Worm (Caenorhabditis elegans) whole organism, L2 larva: ENCODE results near the gene C33F10.14.

Experiments
- C34F6.9 ChIP-seq: fragments of 150-350 bp; optimal IDR thresholded peaks from 2 replicates; lab custom pipeline; 2014; ENCODE audit warnings: missing biosample characterization, missing genetic modification characterization
- F13H6.1 ChIP-seq: sonication (generic microtip); optimal IDR thresholded peaks from 2 replicates; lab custom pipeline; 2016; ENCODE audit warnings: missing genetic modification characterization, missing compliant biosample characterization
- R02D3.7 ChIP-seq: fragments of 150-350 bp; optimal IDR thresholded peaks from 2 replicates; lab custom pipeline; 2014; ENCODE audit warnings: missing biosample characterization, missing genetic modification characterization
- ZK546.5 ChIP-seq: sonication (generic microtip); optimal IDR thresholded peaks from 2 replicates; lab custom pipeline; 2017; ENCODE audit warnings: missing biosample characterization, missing genetic modification characterization
- alr-1 ChIP-seq: fragments of 150-350 bp; optimal IDR thresholded peaks from 2 replicates; lab custom pipeline; 2014; ENCODE audit warnings: missing biosample characterization, missing genetic modification characterization
- aly-2 ChIP-seq: fragments of 150-350 bp; optimal IDR thresholded peaks from 2 replicates; lab custom pipeline; 2014; ENCODE audit warnings: missing biosample characterization, missing genetic modification characterization
- ama-1 ChIP-seq: fragments of 150-350 bp; optimal IDR thresholded peaks from 2 replicates; lab custom pipeline; 2018; ENCODE audit warnings: inconsistent platforms
- blmp-1 ChIP-seq: sonication (generic microtip); optimal IDR thresholded peaks from 2 replicates; lab custom pipeline; 2017; ENCODE audit warnings: missing genetic modification characterization, mild to moderate bottlenecking, missing compliant biosample characterization, antibody characterized with exemption, moderate library complexity; ENCODE audit not compliant: insufficient read depth
- ceh-16 ChIP-seq: fragments of 150-350 bp; optimal IDR thresholded peaks from 2 replicates; lab custom pipeline; 2014; ENCODE audit warnings: missing biosample characterization, missing genetic modification characterization
- crh-2 ChIP-seq: sonication (generic microtip); optimal IDR thresholded peaks from 2 replicates; lab custom pipeline; 2017; ENCODE audit warnings: missing biosample characterization, missing genetic modification characterization
- egl-27 ChIP-seq: sonication (generic microtip); optimal IDR thresholded peaks from 3 replicates; lab custom pipeline; 2017; ENCODE audit warnings: missing biosample characterization, missing genetic modification reagents, missing genetic modification characterization
- elt-1 ChIP-seq: fragments of 150-350 bp; optimal IDR thresholded peaks from 2 replicates; lab custom pipeline; 2014; ENCODE audit warnings: missing biosample characterization, missing genetic modification characterization
- elt-3 ChIP-seq: sonication (generic microtip); optimal IDR thresholded peaks from 2 replicates; lab custom pipeline; 2017; ENCODE audit warnings: missing biosample characterization, missing genetic modification characterization
- fos-1 ChIP-seq: fragments of 150-350 bp; optimal IDR thresholded peaks from 2 replicates; lab custom pipeline; 2014; ENCODE audit warnings: missing biosample characterization, missing genetic modification characterization
- gmeb-1 ChIP-seq: fragments of 150-350 bp; optimal IDR thresholded peaks from 2 replicates; lab custom pipeline; 2014; ENCODE audit warnings: missing biosample characterization, missing genetic modification characterization
- lin-11 ChIP-seq: fragments of 150-350 bp; sonication (generic microtip); optimal IDR thresholded peaks from 2 replicates; lab custom pipeline; 2014; ENCODE audit warnings: missing biosample characterization, missing genetic modification characterization, inconsistent platforms, mixed read lengths
- lsy-2 ChIP-seq, 2 experiments: fragments of 150-350 bp in 1 of 2; sonication (generic microtip) in 1 of 2; optimal IDR thresholded peaks; 2 replicates each; lab custom pipeline; 2014 to 2017; ENCODE audit warnings: missing biosample characterization in 2 of 2, missing genetic modification characterization in 2 of 2
- mab-5 ChIP-seq: fragments of 150-350 bp; optimal IDR thresholded peaks from 2 replicates; lab custom pipeline; 2014; ENCODE audit warnings: missing biosample characterization, missing genetic modification characterization
- mbf-1 ChIP-seq: sonication (generic microtip); optimal IDR thresholded peaks from 2 replicates; lab custom pipeline; 2017; ENCODE audit warnings: missing biosample characterization, missing genetic modification characterization
- nhr-10 ChIP-seq: sonication (generic microtip); optimal IDR thresholded peaks from 2 replicates; lab custom pipeline; 2017; ENCODE audit warnings: missing biosample characterization, missing genetic modification characterization
- nhr-11 ChIP-seq: fragments of 150-350 bp; optimal IDR thresholded peaks from 2 replicates; lab custom pipeline; 2014; ENCODE audit warnings: missing biosample characterization, missing genetic modification characterization
- nhr-129 ChIP-seq: fragments of 150-350 bp; optimal IDR thresholded peaks from 2 replicates; lab custom pipeline; 2014; ENCODE audit warnings: missing biosample characterization, missing genetic modification characterization
- nhr-21 ChIP-seq: fragments of 150-350 bp; optimal IDR thresholded peaks from 2 replicates; lab custom pipeline; 2014; ENCODE audit warnings: missing biosample characterization, missing genetic modification characterization
- nhr-23 ChIP-seq: fragments of 150-350 bp; optimal IDR thresholded peaks from 2 replicates; lab custom pipeline; 2014; ENCODE audit warnings: missing biosample characterization, missing genetic modification reagents, missing genetic modification characterization
- nhr-237 ChIP-seq: fragments of 150-350 bp; optimal IDR thresholded peaks from 2 replicates; lab custom pipeline; 2014; ENCODE audit warnings: missing biosample characterization, missing genetic modification characterization
- nhr-25 ChIP-seq: fragments of 150-350 bp; sonication (generic microtip); optimal IDR thresholded peaks from 3 replicates; lab custom pipeline; 2014; ENCODE audit warnings: missing biosample characterization, missing genetic modification characterization
- nhr-77 ChIP-seq: fragments of 150-350 bp; optimal IDR thresholded peaks from 2 replicates; lab custom pipeline; 2014; ENCODE audit warnings: missing biosample characterization, missing genetic modification characterization
- peb-1 ChIP-seq: fragments of 150-350 bp; optimal IDR thresholded peaks from 2 replicates; lab custom pipeline; 2014; ENCODE audit warnings: missing biosample characterization, missing genetic modification characterization
- sem-4 ChIP-seq: fragments of 150-350 bp; optimal IDR thresholded peaks from 2 replicates; lab custom pipeline; 2014; ENCODE audit warnings: missing biosample characterization, missing genetic modification reagents, missing genetic modification characterization
- skn-1 ChIP-seq: sonication (generic microtip); optimal IDR thresholded peaks from 2 replicates; lab custom pipeline; 2017; ENCODE audit warnings: missing biosample characterization, missing genetic modification characterization
- sma-3 ChIP-seq: sonication (generic microtip); optimal IDR thresholded peaks from 2 replicates; lab custom pipeline; 2016; ENCODE audit warnings: missing genetic modification reagents, missing genetic modification characterization, missing compliant biosample characterization
- sma-9 ChIP-seq, 2 experiments: fragments of 150-350 bp in 1 of 2; sonication (generic microtip) in 1 of 2; optimal IDR thresholded peaks; 2 replicates each; lab custom pipeline; 2014 to 2016; ENCODE audit warnings: missing genetic modification characterization in 2 of 2, mild to moderate bottlenecking in 1 of 2, missing biosample characterization in 1 of 2, missing compliant biosample characterization in 1 of 2, missing genetic modification reagents in 1 of 2, moderate library complexity in 1 of 2
- snpc-4 ChIP-seq: fragments of 150-350 bp; optimal IDR thresholded peaks from 2 replicates; lab custom pipeline; 2014; ENCODE audit warnings: missing biosample characterization, missing genetic modification characterization
- unc-39 ChIP-seq: fragments of 150-350 bp; optimal IDR thresholded peaks from 2 replicates; lab custom pipeline; 2014; ENCODE audit warnings: missing biosample characterization, missing genetic modification characterization
- unc-62 ChIP-seq: fragments of 150-350 bp; optimal IDR thresholded peaks from 2 replicates; lab custom pipeline; 2014; ENCODE audit warnings: missing biosample characterization, missing genetic modification reagents, missing genetic modification characterization
- zag-1 ChIP-seq: fragments of 150-350 bp; optimal IDR thresholded peaks from 2 replicates; lab custom pipeline; 2014; ENCODE audit warnings: missing biosample characterization, missing genetic modification characterization
- ztf-1 ChIP-seq: fragments of 200-800 bp; sonication (Bioruptor generic); conservative IDR thresholded peaks from 2 replicates; pipeline ENCODE4 v1.3.6; 2022; ENCODE audit warnings: missing genetic modification characterization, missing compliant biosample characterization
- ztf-11 ChIP-seq: sonication (generic microtip); optimal IDR thresholded peaks from 2 replicates; lab custom pipeline; 2017; ENCODE audit warnings: missing biosample characterization, missing genetic modification characterization
- ztf-4 ChIP-seq: fragments of 150-350 bp; optimal IDR thresholded peaks from 2 replicates; lab custom pipeline; 2014; ENCODE audit warnings: missing biosample characterization, missing genetic modification characterization

The C33F10.14 gene

DNA sequence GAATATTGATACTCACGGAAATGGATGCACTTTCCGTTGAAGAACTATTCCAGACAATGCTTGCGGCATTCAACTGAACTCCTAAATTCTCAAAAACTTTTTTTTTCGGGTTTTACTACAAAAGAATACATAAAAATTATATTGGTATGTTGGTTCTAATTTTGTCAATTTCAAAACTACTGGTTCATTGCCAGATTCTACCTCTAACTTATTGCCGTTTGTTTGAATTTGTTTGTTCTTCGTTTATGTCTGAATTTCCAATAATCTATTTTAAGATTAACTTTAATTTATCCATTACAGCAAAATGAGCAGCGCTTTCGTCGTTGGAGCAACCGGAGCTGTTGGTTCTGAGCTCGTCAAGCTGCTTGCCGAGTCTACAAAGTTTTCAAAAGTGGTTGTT lies at the start of gene C33F10.14:
Gene C33F10.14 (plus strand): TSS at position 301 of the 400 bp plus-strand sequence.
- TF ChIP-seq C34F6.9 (tag; lab: Kevin White, UChicago) (no peak), nhr-25 (tag; lab: Kevin White, UChicago) (no peak), lsy-2 (tag; optimal IDR thresholded peaks at IDR 0.05; lab: Kevin White, UChicago) (no peak), ceh-16 (tag; lab: Kevin White, UChicago) (no peak), snpc-4 (no peak), mbf-1 (tag; lab: Kevin White, UChicago) (no peak), lin-11 (tag; lab: Kevin White, UChicago) (no peak), nhr-10 (no peak), sem-4 (tag; lab: Kevin White, UChicago) (no peak), fos-1 (tag; lab: Kevin White, UChicago) (no peak), nhr-237 (tag; lab: Kevin White, UChicago) (no peak), nhr-77 (no peak), nhr-23 (tag; lab: Kevin White, UChicago) (no peak), sma-3 (GFP tag; lab: Kevin White, UChicago) (no peak), mab-5 (tag; lab: Kevin White, UChicago) (no peak), alr-1 (tag; lab: Kevin White, UChicago) (no peak), sma-9 (GFP tag; optimal IDR thresholded peaks at IDR 0.05; lab: Kevin White, UChicago) (no peak), sma-9 (tag; optimal IDR thresholded peaks at IDR 0.05; lab: Kevin White, UChicago) (no peak), skn-1 (no peak), nhr-11 (tag; lab: Kevin White, UChicago) (no peak), R02D3.7 (tag; lab: Kevin White, UChicago) (no peak)

DNA sequence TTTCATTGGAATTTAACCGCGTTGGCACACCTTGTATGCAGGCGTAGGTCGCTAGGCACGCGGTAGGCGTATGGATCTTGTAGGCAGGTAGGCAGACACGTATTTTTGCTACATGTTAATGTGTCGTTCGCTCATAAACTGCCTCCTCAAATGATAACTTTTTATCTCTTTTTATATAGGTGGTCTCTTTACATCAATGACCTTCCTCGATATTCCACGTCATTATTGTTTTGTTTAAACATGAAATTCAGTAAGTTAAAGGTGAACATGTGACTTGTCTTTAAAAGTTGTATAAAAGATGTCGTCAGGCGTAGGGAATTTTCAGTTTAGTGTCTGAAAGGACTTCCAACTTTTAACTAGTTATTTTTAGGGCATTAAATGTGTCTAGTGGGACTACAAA lies 49.5 kb upstream of the C33F10.14 start:
- TF ChIP-seq crh-2 (tag; lab: Kevin White, UChicago), result peak; percentile 69
- peak; percentile 28 for TF ChIP-seq nhr-25 (tag; lab: Kevin White, UChicago)
- TF ChIP-seq gmeb-1 (tag; lab: Kevin White, UChicago), result peak; percentile 28
- TF ChIP-seq ztf-4 (tag; lab: Kevin White, UChicago), result no peak
- TF ChIP-seq sma-9 (GFP tag; optimal IDR thresholded peaks at IDR 0.05; lab: Kevin White, UChicago), result peak; percentile 31
- no peak for TF ChIP-seq sma-9 (tag; optimal IDR thresholded peaks at IDR 0.05; lab: Kevin White, UChicago)

DNA sequence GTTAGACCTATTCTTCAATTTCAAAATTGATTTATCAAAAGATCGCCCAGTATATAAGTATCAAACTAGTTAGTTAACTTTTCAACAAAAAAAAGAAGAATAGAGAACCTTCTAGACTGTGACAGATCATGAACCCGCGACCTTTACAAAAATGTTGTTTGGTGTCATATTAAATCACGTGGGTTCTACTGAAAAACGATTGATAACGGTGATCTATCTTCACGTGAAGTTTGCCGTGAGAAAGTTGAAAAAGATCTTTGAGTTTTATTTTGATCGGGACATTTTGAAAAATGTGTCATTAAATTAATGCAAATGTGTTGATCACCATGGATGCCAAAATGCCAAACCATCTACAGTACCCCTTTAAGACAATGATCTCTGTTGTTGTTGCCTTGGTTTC lies 48.8 kb upstream of the C33F10.14 start:
- TF ChIP-seq alr-1 (tag; lab: Kevin White, UChicago) (no peak), nhr-25 (tag; lab: Kevin White, UChicago) (peak; percentile 55), sma-3 (GFP tag; lab: Kevin White, UChicago) (peak; percentile 43), blmp-1 (tag; lab: Kevin White, UChicago) (peak; percentile 21), sma-9 (GFP tag; optimal IDR thresholded peaks at IDR 0.05; lab: Kevin White, UChicago) (peak; percentile 44), sma-9 (tag; optimal IDR thresholded peaks at IDR 0.05; lab: Kevin White, UChicago) (no peak), nhr-21 (peak; percentile 54), nhr-77 (no peak)

DNA sequence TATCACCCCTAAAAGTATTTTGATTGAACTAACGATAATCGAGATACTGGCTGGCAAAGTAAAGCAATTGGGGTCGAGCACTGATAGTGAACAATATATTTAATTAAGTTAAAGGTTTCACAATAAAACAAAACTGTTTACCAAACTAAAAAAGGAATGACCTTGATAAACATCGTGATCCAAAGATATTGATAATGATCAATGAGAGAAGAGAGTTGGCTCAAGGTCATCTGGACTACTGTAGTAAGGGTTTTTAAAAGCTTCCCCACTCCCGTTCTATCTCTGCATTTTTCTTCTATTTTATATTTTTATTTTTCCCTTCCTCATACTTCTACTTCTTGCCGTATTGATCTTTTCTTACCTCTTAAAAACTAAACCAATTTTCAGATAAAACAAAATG lies 47.6 kb upstream of the C33F10.14 start, which contains the start of gene F41C3.2:
Gene F41C3.2 (plus strand): TSS at position 388 of the 400 bp plus-strand sequence.
- no peak for TF ChIP-seq ZK546.5 (tag; lab: Kevin White, UChicago)
- no peak for TF ChIP-seq sma-3 (GFP tag; lab: Kevin White, UChicago)
- TF ChIP-seq ama-1 (lab: Kevin White, UChicago), result peak; percentile 41
- TF ChIP-seq elt-3 (tag; lab: Kevin White, UChicago), result no peak
- no peak for TF ChIP-seq skn-1
- peak; percentile 33 for TF ChIP-seq blmp-1 (tag; lab: Kevin White, UChicago)
- no peak for TF ChIP-seq unc-39
- no peak for TF ChIP-seq aly-2 (tag; lab: Kevin White, UChicago)
- TF ChIP-seq nhr-23 (tag; lab: Kevin White, UChicago), result no peak
- TF ChIP-seq elt-1 (tag; lab: Kevin White, UChicago), result no peak
- TF ChIP-seq fos-1 (tag; lab: Kevin White, UChicago), result no peak
- TF ChIP-seq mab-5 (tag; lab: Kevin White, UChicago), result no peak
- no peak for TF ChIP-seq ztf-1 (GFP tag; lab: Robert Waterston, UW)
- TF ChIP-seq egl-27, result no peak
- no peak for TF ChIP-seq C34F6.9 (tag; lab: Kevin White, UChicago)
- no peak for TF ChIP-seq peb-1 (tag; lab: Kevin White, UChicago)
- peak; percentile 4 for TF ChIP-seq nhr-21
- no peak for TF ChIP-seq ztf-11 (tag; lab: Kevin White, UChicago)
- no peak for TF ChIP-seq unc-62 (GFP tag; lab: Kevin White, UChicago)
- no peak for TF ChIP-seq nhr-10
- peak; percentile 35 for TF ChIP-seq nhr-25 (tag; lab: Kevin White, UChicago)
- no peak for TF ChIP-seq zag-1 (tag; lab: Kevin White, UChicago)
- TF ChIP-seq nhr-11 (tag; lab: Kevin White, UChicago), result no peak
- no peak for TF ChIP-seq nhr-129 (tag; lab: Kevin White, UChicago)
- TF ChIP-seq lin-11 (tag; lab: Kevin White, UChicago), result no peak
- no peak for TF ChIP-seq mbf-1 (tag; lab: Kevin White, UChicago)
- TF ChIP-seq sma-9 (GFP tag; optimal IDR thresholded peaks at IDR 0.05; lab: Kevin White, UChicago), result peak; percentile 57
- no peak for TF ChIP-seq sma-9 (tag; optimal IDR thresholded peaks at IDR 0.05; lab: Kevin White, UChicago)
- no peak for TF ChIP-seq nhr-77
- no peak for TF ChIP-seq alr-1 (tag; lab: Kevin White, UChicago)
- TF ChIP-seq F13H6.1 (tag; lab: Kevin White, UChicago), result no peak
